Fruit fly (Drosophila melanogaster) whole organism, embryonic: ENCODE data around the gene CG8119.

Experiments used
- Awh ChIP-seq: fragments of 200-800 bp; sonication (Bioruptor generic); IDR thresholded peaks from 2 replicates; pipeline ENCODE4, ENCODE4 v1.3.6; 2022; ENCODE audit warnings: missing biosample characterization, missing genetic modification characterization
- CG10654 ChIP-seq: fragments of 200-800 bp; sonication (Bioruptor generic); optimal IDR thresholded peaks from 2 replicates; lab custom pipeline; 2016; ENCODE audit warnings: missing biosample characterization, missing genetic modification characterization
- CG12769 ChIP-seq: fragments of 200-800 bp; sonication (Bioruptor generic); optimal IDR thresholded peaks from 2 replicates; lab custom pipeline; 2019; ENCODE audit warnings: missing biosample characterization, mild to moderate bottlenecking, missing genetic modification characterization, moderate library complexity
- CG13296 ChIP-seq: fragments of 200-800 bp; sonication (Bioruptor generic); optimal IDR thresholded peaks from 3 replicates; lab custom pipeline; 2018; ENCODE audit warnings: missing biosample characterization, mild to moderate bottlenecking, missing genetic modification characterization
- CG14860 ChIP-seq: fragments of 200-800 bp; sonication (Bioruptor generic); IDR thresholded peaks from 3 replicates; pipeline ENCODE4 v1.3.6; 2022; ENCODE audit warnings: missing biosample characterization, missing genetic modification characterization; ENCODE audit not compliant: partially characterized antibody
- CG15073 ChIP-seq: fragments of 200-800 bp; sonication (Bioruptor generic); optimal IDR thresholded peaks from 2 replicates; lab custom pipeline; 2016; ENCODE audit warnings: missing biosample characterization, missing genetic modification characterization
- CG15479 ChIP-seq: fragments of 200-800 bp; sonication (Bioruptor generic); optimal IDR thresholded peaks from 3 replicates; lab custom pipeline; 2019; ENCODE audit warnings: missing biosample characterization, mild to moderate bottlenecking, missing genetic modification characterization, moderate library complexity
- CG16813 ChIP-seq: fragments of 200-800 bp; sonication (Bioruptor generic); IDR thresholded peaks from 3 replicates; pipeline ENCODE4 v1.3.6; 2022; ENCODE audit warnings: missing biosample characterization, missing genetic modification characterization; ENCODE audit not compliant: partially characterized antibody
- CG6791 ChIP-seq: fragments of 200-800 bp; sonication (Bioruptor generic); IDR thresholded peaks from 3 replicates; pipeline ENCODE4 v1.3.6; 2022; ENCODE audit warnings: missing biosample characterization, missing genetic modification characterization; ENCODE audit not compliant: partially characterized antibody
- CG7271 ChIP-seq: fragments of 200-800 bp; sonication (Bioruptor generic); optimal IDR thresholded peaks from 2 replicates; lab custom pipeline; 2018; ENCODE audit warnings: missing biosample characterization, mild to moderate bottlenecking, missing genetic modification characterization, moderate library complexity
- CG7963 ChIP-seq: fragments of 200-800 bp; sonication (Bioruptor generic); IDR thresholded peaks from 3 replicates; pipeline ENCODE4 v1.3.6; 2022; ENCODE audit warnings: missing biosample characterization, missing genetic modification characterization; ENCODE audit not compliant: partially characterized antibody
- CG9797 ChIP-seq: fragments of 200-800 bp; sonication (Bioruptor generic); optimal IDR thresholded peaks from 3 replicates; lab custom pipeline; 2018; ENCODE audit warnings: missing biosample characterization, mild to moderate bottlenecking, missing genetic modification characterization
- Dbx ChIP-seq: fragments of 200-800 bp; sonication (Bioruptor generic); IDR thresholded peaks from 3 replicates; pipeline ENCODE4 v1.3.6; 2022; ENCODE audit warnings: missing biosample characterization, missing genetic modification characterization
- Dll ChIP-seq: fragments of 200-800 bp; sonication (Bioruptor generic); IDR thresholded peaks from 4 replicates; pipeline ENCODE4 v1.3.6; 2022; ENCODE audit warnings: missing biosample characterization, missing genetic modification characterization; ENCODE audit not compliant: partially characterized antibody
- ERR ChIP-seq: fragments of 200-800 bp; sonication (Bioruptor generic); optimal IDR thresholded peaks from 2 replicates; lab custom pipeline; 2016; ENCODE audit warnings: missing biosample characterization, missing genetic modification characterization
- Ets65A ChIP-seq: fragments of 200-800 bp; sonication (Bioruptor generic); peaks from one replicate; lab custom pipeline; 2016; ENCODE audit warnings: missing biosample characterization, missing genetic modification characterization
- HLH4C ChIP-seq: fragments of 200-800 bp; sonication (Bioruptor generic); IDR thresholded peaks from 3 replicates; pipeline ENCODE4 v1.3.6; 2022; ENCODE audit warnings: missing biosample characterization, missing genetic modification characterization; ENCODE audit not compliant: partially characterized antibody
- Max ChIP-seq: fragments of 200-800 bp; sonication (Bioruptor generic); optimal IDR thresholded peaks from 2 replicates; lab custom pipeline; 2016; ENCODE audit warnings: missing biosample characterization, mild to moderate bottlenecking, missing genetic modification characterization
- Mrtf ChIP-seq: fragments of 200-800 bp; sonication (Bioruptor generic); IDR thresholded peaks from 3 replicates; pipeline ENCODE4 v1.3.6; 2022; ENCODE audit warnings: missing biosample characterization, missing genetic modification characterization
- Scr ChIP-seq: fragments of 200-800 bp; sonication (Bioruptor generic); IDR thresholded peaks from 2 replicates; pipeline ENCODE4 v1.3.6; 2022; ENCODE audit warnings: missing biosample characterization, missing genetic modification characterization; ENCODE audit not compliant: partially characterized antibody
- Usf ChIP-seq: fragments of 200-800 bp; sonication (Bioruptor generic); optimal IDR thresholded peaks from 2 replicates; lab custom pipeline; 2017; ENCODE audit warnings: missing genotype, missing biosample characterization, missing genetic modification characterization
- bab2 ChIP-seq: fragments of 200-800 bp; sonication (Bioruptor generic); optimal IDR thresholded peaks from 2 replicates; lab custom pipeline; 2016; ENCODE audit warnings: missing biosample characterization, missing genetic modification characterization
- cad ChIP-seq: fragments of >200 bp; optimal IDR thresholded peaks from 2 replicates; lab custom pipeline; 2017; ENCODE audit warnings: missing biosample characterization, missing genetic modification characterization
- cato ChIP-seq: fragments of 200-800 bp; sonication (Bioruptor generic); optimal IDR thresholded peaks from 2 replicates; lab custom pipeline; 2016; ENCODE audit warnings: missing biosample characterization, missing genetic modification characterization, borderline replicate concordance
- dysf ChIP-seq: fragments of 200-800 bp; sonication (Bioruptor generic); IDR thresholded peaks from 3 replicates; pipeline ENCODE4 v1.3.6; 2022; ENCODE audit warnings: missing biosample characterization, missing genetic modification characterization
- hb ChIP-seq: fragments of 200-800 bp; sonication (Bioruptor generic); IDR thresholded peaks from 3 replicates; pipeline ENCODE4 v1.3.6; 2022; ENCODE audit warnings: missing biosample characterization, missing genetic modification characterization; ENCODE audit not compliant: partially characterized antibody
- inv ChIP-seq: fragments of 200-800 bp; sonication (Bioruptor generic); IDR thresholded peaks from 2 replicates; pipeline ENCODE4 v1.3.6; 2022; ENCODE audit warnings: missing biosample characterization, missing genetic modification characterization; ENCODE audit not compliant: partially characterized antibody
- lilli ChIP-seq: fragments of 200-800 bp; sonication (Bioruptor generic); optimal IDR thresholded peaks from 3 replicates; lab custom pipeline; 2016; ENCODE audit warnings: missing biosample characterization, missing genetic modification characterization
- mld ChIP-seq: fragments of 200-800 bp; sonication (Bioruptor generic); IDR thresholded peaks from 3 replicates; pipeline ENCODE4 v1.3.6; 2022; ENCODE audit warnings: missing biosample characterization, missing genetic modification characterization; ENCODE audit not compliant: partially characterized antibody
- nerfin-2 ChIP-seq: fragments of 200-800 bp; sonication (Bioruptor generic); IDR thresholded peaks from 2 replicates; pipeline ENCODE4 v1.3.6; 2022; ENCODE audit warnings: missing biosample characterization, missing genetic modification characterization; ENCODE audit not compliant: partially characterized antibody
- tll ChIP-seq, 2 experiments: fragments of 200-800 bp in 1 of 2; fragments of >200 bp in 1 of 2; sonication (Bioruptor generic) in 1 of 2; optimal IDR thresholded peaks; 2 replicates each; lab custom pipeline; 2017 to 2019; ENCODE audit warnings: missing biosample characterization in 2 of 2, missing genetic modification characterization in 2 of 2, mild to moderate bottlenecking in 1 of 2, moderate library complexity in 1 of 2
- tna ChIP-seq: fragments of 200-800 bp; sonication (Bioruptor generic); IDR thresholded peaks from 2 replicates; pipeline ENCODE4 v1.3.6; 2022; ENCODE audit warnings: missing biosample characterization, missing genetic modification characterization; ENCODE audit not compliant: partially characterized antibody
- twi ChIP-seq: fragments of 200-800 bp; optimal IDR thresholded peaks from 2 replicates; lab custom pipeline; 2019; ENCODE audit warnings: missing biosample characterization, mild to moderate bottlenecking, missing genetic modification characterization, moderate library complexity
- vnd ChIP-seq: fragments of 200-800 bp; sonication (Bioruptor generic); IDR thresholded peaks from 3 replicates; pipeline ENCODE4 v1.3.6; 2022; ENCODE audit warnings: missing biosample characterization, missing genetic modification characterization; ENCODE audit not compliant: partially characterized antibody
- zen ChIP-seq: fragments of 200-800 bp; sonication (Bioruptor generic); optimal IDR thresholded peaks from 3 replicates; lab custom pipeline; 2018; ENCODE audit warnings: missing biosample characterization, mild to moderate bottlenecking, missing genetic modification characterization, moderate library complexity
- zfh2 ChIP-seq: fragments of 200-800 bp; sonication (Bioruptor generic); optimal IDR thresholded peaks from 2 replicates; lab custom pipeline; 2016; ENCODE audit warnings: missing biosample characterization, missing genetic modification characterization

Gene CG8119

DNA sequence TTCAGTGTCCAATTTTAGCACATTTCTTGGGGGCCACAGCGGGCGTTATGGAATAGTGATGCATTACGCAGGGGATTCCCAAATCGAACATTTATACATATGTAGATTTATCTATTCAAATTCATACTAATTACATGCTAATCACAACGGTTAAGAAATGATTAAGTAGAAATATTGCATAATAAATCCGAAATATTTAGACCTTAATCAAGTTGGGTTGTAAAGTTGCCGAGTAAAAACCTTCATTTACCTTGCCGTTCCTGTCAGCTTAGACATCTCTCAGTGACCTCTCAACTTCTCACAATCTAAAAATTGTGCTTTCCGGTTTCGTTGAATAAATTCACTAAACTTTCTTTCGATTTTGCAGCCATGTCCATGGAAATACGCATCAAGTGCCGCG is 18.5 kb upstream of the CG8119 start, which contains the start of gene CG8117:
Gene CG8117 (plus strand): TSS at position 301 of the 400 bp plus-strand sequence.
- no peak for TF ChIP-seq Awh
- TF ChIP-seq dysf: no peak
- no peak for TF ChIP-seq CG13296
- no peak for TF ChIP-seq inv (GFP tag; lab: Robert Waterston, UW)
- no peak for TF ChIP-seq cato (GFP tag; lab: Kevin White, UChicago)
- TF ChIP-seq CG9797 (GFP tag; lab: Kevin White, UChicago): no peak
- no peak for TF ChIP-seq CG10654
- TF ChIP-seq Dbx (GFP tag; lab: Robert Waterston, UW): no peak
- no peak for TF ChIP-seq Usf (GFP tag; lab: Kevin White, UChicago)
- TF ChIP-seq bab2 (GFP tag; lab: Kevin White, UChicago): no peak

DNA sequence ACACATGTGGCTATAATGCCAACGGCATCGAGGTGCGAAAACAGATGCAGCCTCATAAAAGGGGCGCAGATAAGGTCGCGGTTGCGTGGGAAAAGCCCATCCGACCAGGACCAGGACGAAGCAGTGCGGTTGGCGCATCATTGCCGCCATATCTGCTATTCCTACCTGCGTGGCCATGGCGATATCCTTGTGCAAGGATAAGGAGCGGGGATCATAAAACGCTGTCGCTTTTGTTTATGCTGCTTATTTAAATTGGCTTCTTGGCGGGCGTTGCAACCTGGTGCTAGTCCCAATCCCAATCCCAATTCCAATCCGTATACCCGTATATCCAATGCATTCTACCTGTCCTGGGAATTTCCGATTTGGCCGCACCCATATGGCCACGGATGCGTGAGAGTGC is 15.6 kb upstream of the CG8119 start:
- peak; percentile 92 for TF ChIP-seq cad (GFP tag; lab: Kevin White, UChicago)
- peak; percentile 86 for TF ChIP-seq CG15479 (GFP tag; lab: Kevin White, UChicago)
- peak; percentile 41 for TF ChIP-seq CG7271 (tag; lab: Kevin White, UChicago)
- no peak for TF ChIP-seq lilli
- peak; percentile 18 for TF ChIP-seq zen (tag; lab: Kevin White, UChicago)
- TF ChIP-seq zfh2: no peak
- peak; percentile 52 for TF ChIP-seq twi (tag; lab: Kevin White, UChicago)
- peak in 1 of 2 experiments; percentile 99 for TF ChIP-seq tll (GFP tag; optimal IDR thresholded peaks at IDR 0.05; lab: Kevin White, UChicago)

- TF ChIP-seq mld (GFP tag; lab: Robert Waterston, UW) (0 out of 3 replicates have a peak, but pooled peaks have one; percentile 11), CG15073 (GFP tag; lab: Kevin White, UChicago) (no peak), Max (GFP tag; lab: Kevin White, UChicago) (no peak), nerfin-2 (GFP tag; lab: Robert Waterston, UW) (peak; percentile 65), CG12769 (tag; lab: Kevin White, UChicago) (no peak), tna (GFP tag; lab: Robert Waterston, UW) (peak; percentile 53; the same call in 1 of the 2 replicates), CG7963 (GFP tag; lab: Robert Waterston, UW) (peak; percentile 54; the same call in 1 of the 3 replicates), CG14860 (GFP tag; lab: Robert Waterston, UW) (peak; percentile 74), Dll (0 out of 4 replicates have a peak, but pooled peaks have one; percentile 33), Mrtf (no peak), vnd (GFP tag; lab: Robert Waterston, UW) (peak; percentile 52; the same call in 2 of the 3 replicates), HLH4C (GFP tag; lab: Robert Waterston, UW) (peak; percentile 79), Scr (GFP tag; lab: Robert Waterston, UW) (peak; percentile 39; the same call in 1 of the 2 replicates), ERR (GFP tag; lab: Kevin White, UChicago) (no peak), CG6791 (GFP tag; lab: Robert Waterston, UW) (peak; percentile 71; the same call in 2 of the 3 replicates), hb (GFP tag; lab: Robert Waterston, UW) (peak; percentile 66; the same call in 2 of the 3 replicates), Ets65A (no peak), CG16813 (peak; percentile 65)
These were observed 14.2 kb upstream of the CG8119 start for dm6 chrX:15648180-15648579.
